Worm (Caenorhabditis elegans) whole organism, mixed stage, embryonic: ENCODE measurements around the gene Y11D7A.5.
"Not testable (repeated sequence)": the region's sequence is repeated elsewhere in the genome, so short reads cannot be mapped to it uniquely, and the experiment has no call there.

Experiments used
- mab-5 ChIP-seq: fragments of 150-350 bp; optimal IDR thresholded peaks from 2 replicates; lab custom pipeline; 2014; ENCODE audit warnings: missing biosample characterization, missing genetic modification characterization
- nhr-76 ChIP-seq: sonication (generic microtip); optimal IDR thresholded peaks from 2 replicates; lab custom pipeline; 2017; ENCODE audit warnings: missing biosample characterization, missing genetic modification characterization

- not testable (repeated sequence) for TF ChIP-seq mab-5, nhr-76 (tag; lab: Kevin White, UChicago)
These were observed 3.9 kb upstream of the Y11D7A.5 start, which contains the start of gene Y11D7A.7 for ce11 chrIV:9249219-9249618.
